Fruit fly (Drosophila melanogaster): ENCODE data around the gene Dim1.

The Dim1 gene

DNA sequence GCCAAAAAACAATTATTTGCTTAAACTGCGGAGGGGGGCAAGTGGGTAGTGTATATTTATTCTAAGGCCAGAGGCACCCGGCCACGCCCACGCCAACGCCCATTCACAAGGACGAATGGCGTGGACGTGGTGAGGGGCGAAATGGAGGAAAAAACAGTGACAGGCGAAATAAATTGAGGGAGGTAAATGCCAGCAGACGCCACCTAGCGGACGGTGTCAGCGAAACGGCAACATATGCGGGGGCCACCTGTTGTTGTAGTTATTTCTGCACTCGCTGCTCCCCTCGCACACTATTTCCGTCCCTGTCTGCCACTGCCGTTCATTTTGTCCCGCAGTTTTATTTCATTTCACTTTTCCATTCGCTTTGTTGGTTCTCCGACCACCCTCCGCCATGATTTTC lies 14.9 kb downstream of the Dim1 start (continued):
- TF ChIP-seq CG15479 (GFP tag; optimal IDR thresholded peaks at IDR 0.05) (no peak), CG17612 (GFP tag; IDR thresholded peaks at IDR 0.05) (peak; percentile 65; the same call in 1 of the 2 replicates), CG10431 (GFP tag; optimal IDR thresholded peaks at IDR 0.05) (no peak), slbo (GFP tag; IDR thresholded peaks at IDR 0.05) (peak; percentile 27; the same call in 1 of the 2 replicates), CG13296 (GFP tag; optimal IDR thresholded peaks at IDR 0.05) (no peak), abd-A (tag; optimal IDR thresholded peaks at IDR 0.05) (no peak), CG14710 (tag; optimal IDR thresholded peaks at IDR 0.05) (no peak), caup (GFP tag; optimal IDR thresholded peaks at IDR 0.05; ENCODE audit: severe bottlenecking) (no peak), trem (tag; optimal IDR thresholded peaks at IDR 0.05) (no peak), ttk (GFP tag; IDR thresholded peaks at IDR 0.05) (0 out of 2 replicates have a peak, but pooled peaks have one; percentile 38), H2.0 (GFP tag; IDR thresholded peaks at IDR 0.05) (0 out of 2 replicates have a peak, but pooled peaks have one; percentile 35), aop (GFP tag; IDR thresholded peaks at IDR 0.05) (no peak), hkb (optimal IDR thresholded peaks at IDR 0.05) (no peak), hkb (GFP tag; IDR thresholded peaks at IDR 0.05) (no peak), CG16779 (GFP tag; IDR thresholded peaks at IDR 0.05) (no peak), NK7.1 (GFP tag; optimal IDR thresholded peaks at IDR 0.05) (no peak), amos (GFP tag; IDR thresholded peaks at IDR 0.05; ENCODE audit: partially characterized antibody) (no peak), CG13775 (GFP tag; optimal IDR thresholded peaks at IDR 0.05) (no peak), Gug (GFP tag; IDR thresholded peaks at IDR 0.05) (no peak), Xbp1 (GFP tag; optimal IDR thresholded peaks at IDR 0.05) (peak; percentile 1), NFAT (GFP tag; IDR thresholded peaks at IDR 0.05) (0 out of 2 replicates have a peak, but pooled peaks have one; percentile 23), Dip3 (GFP tag; optimal IDR thresholded peaks at IDR 0.05) (no peak), CG32532 (GFP tag; IDR thresholded peaks at IDR 0.05) (peak; percentile 45; the same call in 1 of the 2 replicates), CG9437 (GFP tag; optimal IDR thresholded peaks at IDR 0.05) (no peak), tio (GFP tag; optimal IDR thresholded peaks at IDR 0.05) (no peak), luna (GFP tag; optimal IDR thresholded peaks at IDR 0.05) (no peak), Drgx (GFP tag; IDR thresholded peaks at IDR 0.05) (no peak), CG2875 (GFP tag; optimal IDR thresholded peaks at IDR 0.05) (no peak), lov (optimal IDR thresholded peaks at IDR 0.05) (no peak), lov (GFP tag; IDR thresholded peaks at IDR 0.05) (0 out of 3 replicates have a peak, but pooled peaks have one; percentile 51), run (tag; optimal IDR thresholded peaks at IDR 0.05) (no peak), ind (GFP tag; optimal IDR thresholded peaks at IDR 0.05) (peak; percentile 32), kah (GFP tag; optimal IDR thresholded peaks at IDR 0.05) (peak; percentile 94), Hr3 (GFP tag; optimal IDR thresholded peaks at IDR 0.05) (no peak), CG7556 (GFP tag; optimal IDR thresholded peaks at IDR 0.05) (no peak), CG17328 (GFP tag; IDR thresholded peaks at IDR 0.05) (0 out of 2 replicates have a peak, but pooled peaks have one; percentile 12), CG16863 (GFP tag; optimal IDR thresholded peaks at IDR 0.05) (no peak), CG16815 (GFP tag; optimal IDR thresholded peaks at IDR 0.05) (no peak), kay (GFP tag; optimal IDR thresholded peaks at IDR 0.05) (no peak), Dfd (GFP tag; optimal IDR thresholded peaks at IDR 0.05) (no peak), CG1832 (GFP tag; optimal IDR thresholded peaks at IDR 0.05) (peak; percentile 34), CG16813 (GFP tag; IDR thresholded peaks at IDR 0.05; ENCODE audit: partially characterized antibody) (no peak), CG4617 (GFP tag; optimal IDR thresholded peaks at IDR 0.05; ENCODE audit: borderline replicate concordance) (no peak), Med (GFP tag) (peak; percentile 52), MESR4 (GFP tag; optimal IDR thresholded peaks at IDR 0.05) (no peak), CG12769 (tag; optimal IDR thresholded peaks at IDR 0.05) (no peak), insv (GFP tag; optimal IDR thresholded peaks at IDR 0.05) (no peak), tin (GFP tag; optimal IDR thresholded peaks at IDR 0.05) (peak; percentile 18), CG12155 (GFP tag; optimal IDR thresholded peaks at IDR 0.05) (no peak), HLH3B (GFP tag; IDR thresholded peaks at IDR 0.05) (0 out of 2 replicates have a peak, but pooled peaks have one; percentile 15), dan (GFP tag; IDR thresholded peaks at IDR 0.05) (no peak), fd64A (GFP tag; optimal IDR thresholded peaks at IDR 0.05) (no peak)

All from whole organism, embryonic.